Worm (Caenorhabditis elegans) whole organism, L1 larva: Measurements from ENCODE around the gene inos-1.

ENCODE experiments used
- C16A3.4 ChIP-seq: fragments of 150-350 bp; optimal IDR thresholded peaks from 2 replicates; lab custom pipeline; 2014; ENCODE audit warnings: missing biosample characterization, missing genetic modification characterization
- C34B4.2 ChIP-seq: sonication (generic microtip); optimal IDR thresholded peaks from 2 replicates; lab custom pipeline; 2017; ENCODE audit warnings: mild to moderate bottlenecking, missing genetic modification characterization, missing compliant biosample characterization
- F16B12.6 ChIP-seq: fragments of 150-350 bp; optimal IDR thresholded peaks from 2 replicates; lab custom pipeline; 2014; ENCODE audit warnings: missing biosample characterization, missing genetic modification characterization
- alr-1 ChIP-seq: fragments of 200-800 bp; sonication (Bioruptor generic); optimal IDR thresholded peaks from 2 replicates; lab custom pipeline; 2018; ENCODE audit warnings: borderline replicate concordance, mild to moderate bottlenecking, missing genetic modification characterization, missing compliant biosample characterization
- ama-1 ChIP-seq: fragments of 150-350 bp; optimal IDR thresholded peaks from 2 replicates; lab custom pipeline; 2014
- ceh-63 ChIP-seq: fragments of 200-800 bp; sonication (Bioruptor generic); optimal IDR thresholded peaks from 2 replicates; lab custom pipeline; 2018; ENCODE audit warnings: mild to moderate bottlenecking, missing genetic modification characterization, missing compliant biosample characterization
- ceh-8 ChIP-seq: fragments of 200-800 bp; sonication (Bioruptor generic); optimal IDR thresholded peaks from 2 replicates; lab custom pipeline; 2018; ENCODE audit warnings: mild to moderate bottlenecking, missing genetic modification characterization, moderate library complexity, missing compliant biosample characterization
- dpl-1 ChIP-seq, 3 experiments: fragments of 150-350 bp in 2 of 3; sonication (generic microtip) in 1 of 3; optimal IDR thresholded peaks; 2 replicates each; lab custom pipeline; 2014 to 2017; ENCODE audit warnings: missing biosample characterization in 3 of 3, missing genetic modification characterization in 3 of 3, missing genetic modification reagents in 3 of 3
- dsc-1 ChIP-seq: sonication (generic microtip); optimal IDR thresholded peaks from 2 replicates; lab custom pipeline; 2016; ENCODE audit warnings: mild to moderate bottlenecking, missing genetic modification characterization, missing compliant biosample characterization
- efl-1 ChIP-seq, 4 experiments: fragments of 150-350 bp; optimal IDR thresholded peaks in 3 of 4; peaks in 1 of 4; 1 replicate in 1 of 4; 2 replicates in 3 of 4; lab custom pipeline; 2014; ENCODE audit warnings: missing biosample characterization in 2 of 4, missing genetic modification characterization in 2 of 4, missing genetic modification reagents in 2 of 4
- egl-27 ChIP-seq, 2 experiments: fragments of 150-350 bp in 1 of 2; sonication (generic microtip); optimal IDR thresholded peaks; 3 replicates each; lab custom pipeline; 2017 to 2018; ENCODE audit warnings: missing biosample characterization in 2 of 2, missing genetic modification characterization in 2 of 2, missing genetic modification reagents in 2 of 2
- elt-3 ChIP-seq, 6 experiments: fragments of 150-350 bp in 1 of 6; sonication (generic microtip); optimal IDR thresholded peaks; 2 replicates each; lab custom pipeline; 2017 to 2018; ENCODE audit warnings: missing biosample characterization in 6 of 6, missing genetic modification characterization in 6 of 6, inconsistent platforms in 1 of 6
- fos-1 ChIP-seq: fragments of 150-350 bp; optimal IDR thresholded peaks from 2 replicates; lab custom pipeline; 2014; ENCODE audit warnings: missing biosample characterization, missing genetic modification characterization
- hpl-2 ChIP-seq: fragments of 150-350 bp; optimal IDR thresholded peaks from 2 replicates; lab custom pipeline; 2014; ENCODE audit warnings: missing biosample characterization, missing genetic modification reagents, missing genetic modification characterization
- irx-1 ChIP-seq: sonication (generic microtip); optimal IDR thresholded peaks from 2 replicates; lab custom pipeline; 2016; ENCODE audit warnings: missing genetic modification characterization, missing compliant biosample characterization
- isw-1 ChIP-seq: fragments of 200-800 bp; sonication (Bioruptor generic); IDR thresholded peaks from 2 replicates; pipeline ENCODE4 v1.3.6; 2022; ENCODE audit warnings: missing genetic modification characterization, missing compliant biosample characterization
- jun-1 ChIP-seq: fragments of 150-350 bp; optimal IDR thresholded peaks from 2 replicates; lab custom pipeline; 2014; ENCODE audit warnings: missing biosample characterization, missing genetic modification reagents, missing genetic modification characterization
- lin-14 ChIP-seq: fragments of 200-800 bp; sonication (Bioruptor generic); optimal IDR thresholded peaks from 2 replicates; lab custom pipeline; 2018; ENCODE audit warnings: mild to moderate bottlenecking, missing genetic modification characterization, moderate library complexity, missing compliant biosample characterization
- lin-35 ChIP-seq, 2 experiments: fragments of 150-350 bp; optimal IDR thresholded peaks; 2 replicates each; lab custom pipeline; 2014; ENCODE audit warnings: missing biosample characterization in 2 of 2, missing genetic modification characterization in 2 of 2, missing genetic modification reagents in 2 of 2
- lin-39 ChIP-seq: fragments of 150-350 bp; optimal IDR thresholded peaks from 2 replicates; lab custom pipeline; 2014; ENCODE audit warnings: missing biosample characterization, missing genetic modification reagents, missing genetic modification characterization
- lsy-2 ChIP-seq, 2 experiments: fragments of 150-350 bp; optimal IDR thresholded peaks; 2 replicates each; lab custom pipeline; 2014; ENCODE audit warnings: missing biosample characterization in 2 of 2, missing genetic modification characterization in 2 of 2
- mef-2 ChIP-seq: fragments of 150-350 bp; optimal IDR thresholded peaks from 2 replicates; lab custom pipeline; 2014; ENCODE audit warnings: missing biosample characterization, missing genetic modification characterization
- mep-1 ChIP-seq: fragments of 150-350 bp; optimal IDR thresholded peaks from 2 replicates; lab custom pipeline; 2014; ENCODE audit warnings: missing biosample characterization, missing genetic modification characterization
- nhr-12 ChIP-seq: sonication (generic microtip); optimal IDR thresholded peaks from 2 replicates; lab custom pipeline; 2017; ENCODE audit warnings: missing biosample characterization, missing genetic modification characterization
- nhr-19 ChIP-seq: fragments of 200-800 bp; sonication (Bioruptor generic); conservative IDR thresholded peaks from 2 replicates; pipeline ENCODE4 v1.3.6; 2022; ENCODE audit warnings: missing genetic modification characterization, missing compliant biosample characterization
- nhr-237 ChIP-seq: fragments of 150-350 bp; optimal IDR thresholded peaks from 2 replicates; lab custom pipeline; 2014; ENCODE audit warnings: missing biosample characterization, missing genetic modification characterization
- nhr-28 ChIP-seq: fragments of 150-350 bp; optimal IDR thresholded peaks from 2 replicates; lab custom pipeline; 2014; ENCODE audit warnings: missing biosample characterization, missing genetic modification characterization
- nhr-76 ChIP-seq: sonication (generic microtip); optimal IDR thresholded peaks from 2 replicates; lab custom pipeline; 2017; ENCODE audit warnings: missing biosample characterization, missing genetic modification characterization
- nhr-77 ChIP-seq: fragments of 150-350 bp; optimal IDR thresholded peaks from 2 replicates; lab custom pipeline; 2014; ENCODE audit warnings: missing biosample characterization, missing genetic modification characterization
- nhr-85 ChIP-seq: sonication (generic microtip); peaks from one replicate; lab custom pipeline; 2016; ENCODE audit warnings: missing genetic modification characterization, inconsistent platforms, missing compliant biosample characterization
- pax-3 ChIP-seq: fragments of 200-800 bp; sonication (Bioruptor generic); optimal IDR thresholded peaks from 2 replicates; lab custom pipeline; 2018; ENCODE audit warnings: mild to moderate bottlenecking, missing genetic modification characterization, moderate library complexity, missing compliant biosample characterization
- pqm-1 ChIP-seq: sonication (generic microtip); optimal IDR thresholded peaks from 3 replicates; lab custom pipeline; 2017; ENCODE audit warnings: missing biosample characterization, missing genetic modification characterization
- rnt-1 ChIP-seq: sonication (generic microtip); optimal IDR thresholded peaks from 2 replicates; lab custom pipeline; 2016; ENCODE audit warnings: mild to moderate bottlenecking, missing genetic modification characterization, moderate library complexity, missing compliant biosample characterization
- skn-1 ChIP-seq: fragments of 150-350 bp; optimal IDR thresholded peaks from 2 replicates; lab custom pipeline; 2014; ENCODE audit warnings: missing biosample characterization, missing genetic modification characterization
- snu-23 ChIP-seq: sonication (generic microtip); optimal IDR thresholded peaks from 2 replicates; lab custom pipeline; 2016; ENCODE audit warnings: missing genetic modification characterization, missing compliant biosample characterization
- sox-4 ChIP-seq: sonication (generic microtip); optimal IDR thresholded peaks from 2 replicates; lab custom pipeline; 2016; ENCODE audit warnings: missing genetic modification characterization, missing compliant biosample characterization
- sup-37 ChIP-seq: fragments of 200-800 bp; sonication (Bioruptor generic); optimal IDR thresholded peaks from 2 replicates; lab custom pipeline; 2018; ENCODE audit warnings: mild to moderate bottlenecking, missing genetic modification characterization, missing compliant biosample characterization
- tbx-2 ChIP-seq: sonication (generic microtip); optimal IDR thresholded peaks from 2 replicates; lab custom pipeline; 2016; ENCODE audit warnings: missing genetic modification characterization, missing compliant biosample characterization
- unc-130 ChIP-seq: fragments of 150-350 bp; optimal IDR thresholded peaks from 2 replicates; lab custom pipeline; 2017; ENCODE audit warnings: missing biosample characterization, missing genetic modification characterization, inconsistent platforms
- unc-30 ChIP-seq: sonication (generic microtip); optimal IDR thresholded peaks from 2 replicates; lab custom pipeline; 2017; ENCODE audit warnings: missing biosample characterization, missing genetic modification characterization
- unc-98 ChIP-seq: fragments of 200-800 bp; sonication (Bioruptor generic); IDR thresholded peaks from 2 replicates; pipeline ENCODE4 v1.3.6; 2022; ENCODE audit warnings: missing genetic modification characterization, missing compliant biosample characterization
- zag-1 ChIP-seq: fragments of 150-350 bp; optimal IDR thresholded peaks from 2 replicates; lab custom pipeline; 2014; ENCODE audit warnings: missing biosample characterization, missing genetic modification characterization
- zip-4 ChIP-seq: fragments of 200-800 bp; sonication (Bioruptor generic); optimal IDR thresholded peaks from 2 replicates; lab custom pipeline; 2018; ENCODE audit warnings: mild to moderate bottlenecking, missing genetic modification characterization, moderate library complexity, missing compliant biosample characterization
- ztf-4 ChIP-seq: fragments of 150-350 bp; optimal IDR thresholded peaks from 2 replicates; lab custom pipeline; 2014; ENCODE audit warnings: missing biosample characterization, missing genetic modification characterization

The inos-1 gene

ce11 chrII:11746782-11747288 is 46.7 kb upstream of the inos-1 start (continued):
- TF ChIP-seq unc-130 (tag; lab: Kevin White, UChicago) (no peak), egl-27 (tag; optimal IDR thresholded peaks at IDR 0.05; lab: Kevin White, UChicago) (no peak), F16B12.6 (tag; lab: Kevin White, UChicago) (peak; percentile 0), mep-1 (tag; lab: Kevin White, UChicago) (no peak), nhr-28 (tag; lab: Kevin White, UChicago) (no peak), hpl-2 (GFP tag; lab: Kevin White, UChicago) (no peak), nhr-237 (tag; lab: Kevin White, UChicago) (no peak), ztf-4 (tag; lab: Kevin White, UChicago) (peak; percentile 31), nhr-19 (GFP tag; lab: Robert Waterston, UW) (peak; percentile 43), fos-1 (peak; percentile 39), tbx-2 (tag; lab: Kevin White, UChicago) (peak; percentile 80), lin-14 (GFP tag; lab: Kevin White, UChicago) (peak; percentile 93), ceh-8 (GFP tag; lab: Kevin White, UChicago) (peak; percentile 89), unc-30 (tag; lab: Kevin White, UChicago) (no peak), pax-3 (tag; lab: Kevin White, UChicago) (peak; percentile 74), dsc-1 (tag; lab: Kevin White, UChicago) (peak; percentile 71), isw-1 (GFP tag; lab: Robert Waterston, UW) (peak; percentile 39), sup-37 (GFP tag; lab: Kevin White, UChicago) (no peak), ceh-63 (GFP tag; lab: Kevin White, UChicago) (no peak), efl-1 (optimal IDR thresholded peaks at IDR 0.05; lab: Kevin White, UChicago) (peak; percentile 30 to 52), efl-1 (GFP tag; optimal IDR thresholded peaks at IDR 0.05 in 1 of 2; lab: Kevin White, UChicago) (peak in 1 of 2 experiments; percentile 64), nhr-76 (tag; lab: Kevin White, UChicago) (no peak), dpl-1 (GFP tag; optimal IDR thresholded peaks at IDR 0.05; lab: Kevin White, UChicago) (peak in 1 of 3 experiments; percentile 7), skn-1 (tag; lab: Kevin White, UChicago) (peak; percentile 33), pqm-1 (tag; lab: Kevin White, UChicago) (no peak), lin-35 (GFP tag; optimal IDR thresholded peaks at IDR 0.05; lab: Kevin White, UChicago) (peak in 1 of 2 experiments; percentile 41), irx-1 (peak; percentile 46), ama-1 (lab: Kevin White, UChicago) (no peak), elt-3 (tag; optimal IDR thresholded peaks at IDR 0.05; lab: Kevin White, UChicago) (no peak), snu-23 (GFP tag; lab: Kevin White, UChicago) (peak; percentile 69), nhr-85 (tag; lab: Kevin White, UChicago) (no peak), zag-1 (tag; lab: Kevin White, UChicago) (no peak), C16A3.4 (peak; percentile 30)
- TF ChIP-seq, all 84 proteins: peak for 38

- no peak for TF ChIP-seq C34B4.2 (tag; lab: Kevin White, UChicago)
- TF ChIP-seq unc-98 (GFP tag; lab: Robert Waterston, UW): no peak
- no peak for TF ChIP-seq lin-39 (tag; lab: Kevin White, UChicago)
- TF ChIP-seq lsy-2 (tag; optimal IDR thresholded peaks at IDR 0.05; lab: Kevin White, UChicago): no peak
- no peak for TF ChIP-seq snu-23 (GFP tag; lab: Kevin White, UChicago)
- TF ChIP-seq nhr-12: no peak
- TF ChIP-seq elt-3 (tag; optimal IDR thresholded peaks at IDR 0.05; lab: Kevin White, UChicago): no peak
- no peak for TF ChIP-seq sup-37 (GFP tag; lab: Kevin White, UChicago)
- no peak for TF ChIP-seq ztf-4 (tag; lab: Kevin White, UChicago)
- no peak for TF ChIP-seq alr-1
- TF ChIP-seq rnt-1 (tag; lab: Kevin White, UChicago): no peak
- no peak for TF ChIP-seq irx-1
- no peak for TF ChIP-seq egl-27 (tag; optimal IDR thresholded peaks at IDR 0.05; lab: Kevin White, UChicago)
- no peak for TF ChIP-seq nhr-77
- TF ChIP-seq pqm-1 (tag; lab: Kevin White, UChicago): no peak
- no peak for TF ChIP-seq zip-4 (GFP tag; lab: Kevin White, UChicago)
- no peak for TF ChIP-seq jun-1
- TF ChIP-seq mef-2 (tag; lab: Kevin White, UChicago): no peak
- TF ChIP-seq sox-4 (tag; lab: Kevin White, UChicago): no peak
- TF ChIP-seq, all 84 proteins: peak for 0
Observed at ce11 chrII:11742320-11742719, 42.2 kb upstream of the inos-1 start.
